Worm (Caenorhabditis elegans) whole organism, young adult: ENCODE results near the gene C50D2.1.

Experiments used
- B0261.1 ChIP-seq: sonication (generic microtip); optimal IDR thresholded peaks from 2 replicates; lab custom pipeline; 2016; ENCODE audit warnings: mild to moderate bottlenecking, missing genetic modification characterization, moderate library complexity, missing compliant biosample characterization
- B0336.3 ChIP-seq: fragments of 200-800 bp; sonication (Bioruptor generic); IDR thresholded peaks from 2 replicates; pipeline ENCODE4 v1.3.6; 2022; ENCODE audit warnings: missing genetic modification characterization, missing compliant biosample characterization
- C06A6.2 ChIP-seq: fragments of 200-800 bp; sonication (Bioruptor generic); conservative IDR thresholded peaks from 2 replicates; pipeline ENCODE4 v1.3.6; 2022; ENCODE audit warnings: missing genetic modification characterization, missing compliant biosample characterization
- F10E7.11 ChIP-seq: sonication (generic microtip); optimal IDR thresholded peaks from 2 replicates; lab custom pipeline; 2017; ENCODE audit warnings: mild to moderate bottlenecking, missing genetic modification characterization, moderate library complexity, missing compliant biosample characterization
- F37B4.10 ChIP-seq: fragments of 200-800 bp; sonication (Bioruptor generic); IDR thresholded peaks from 2 replicates; pipeline ENCODE4 v1.3.6; 2022; ENCODE audit warnings: missing genetic modification characterization, missing compliant biosample characterization
- F57C9.4 ChIP-seq: sonication (generic microtip); optimal IDR thresholded peaks from 2 replicates; lab custom pipeline; 2017; ENCODE audit warnings: mild to moderate bottlenecking, missing genetic modification characterization, missing compliant biosample characterization
- K11D2.4 ChIP-seq: fragments of 200-800 bp; sonication (Bioruptor generic); IDR thresholded peaks from 2 replicates; pipeline ENCODE4 v1.3.6; 2022; ENCODE audit warnings: missing genetic modification reagents, missing genetic modification characterization, missing compliant biosample characterization
- T07F8.4 ChIP-seq: sonication (generic microtip); optimal IDR thresholded peaks from 2 replicates; lab custom pipeline; 2016; ENCODE audit warnings: mild to moderate bottlenecking, missing genetic modification characterization, moderate library complexity, missing compliant biosample characterization
- T26A5.8 ChIP-seq: sonication (generic microtip); optimal IDR thresholded peaks from 2 replicates; lab custom pipeline; 2016; ENCODE audit warnings: missing genetic modification characterization, missing compliant biosample characterization
- Y53F4B.3 ChIP-seq: fragments of 200-800 bp; sonication (Bioruptor generic); IDR thresholded peaks from 2 replicates; pipeline ENCODE4 v1.3.6; 2022; ENCODE audit warnings: missing genetic modification reagents, missing genetic modification characterization, missing compliant biosample characterization
- Y79H2A.3 ChIP-seq: fragments of 200-800 bp; sonication (Bioruptor generic); conservative IDR thresholded peaks from 2 replicates; pipeline ENCODE4 v1.3.6; 2022; ENCODE audit warnings: missing genetic modification reagents, missing genetic modification characterization, missing compliant biosample characterization
- akir-1 ChIP-seq: fragments of 200-800 bp; sonication (Bioruptor generic); optimal IDR thresholded peaks from 2 replicates; lab custom pipeline; 2018; ENCODE audit warnings: mild to moderate bottlenecking, missing genetic modification characterization, moderate library complexity, missing compliant biosample characterization
- aptf-2 ChIP-seq: fragments of 200-800 bp; sonication (Bioruptor generic); conservative IDR thresholded peaks from 2 replicates; pipeline ENCODE4 v1.3.6; 2022; ENCODE audit warnings: missing genetic modification reagents, missing genetic modification characterization, missing compliant biosample characterization
- bed-1 ChIP-seq: fragments of 200-800 bp; sonication (Bioruptor generic); IDR thresholded peaks from 2 replicates; pipeline ENCODE4 v1.3.6; 2022; ENCODE audit warnings: missing genetic modification reagents, missing genetic modification characterization, missing compliant biosample characterization
- cebp-1 ChIP-seq, 2 experiments: fragments of 200-800 bp in 1 of 2; sonication (Bioruptor generic) in 1 of 2; sonication (generic microtip) in 1 of 2; IDR thresholded peaks in 1 of 2; optimal IDR thresholded peaks in 1 of 2; 2 replicates each; pipeline versions ENCODE4 v1.3.6 to Lab custom; 2017 to 2022; ENCODE audit warnings: missing compliant biosample characterization in 2 of 2, missing genetic modification characterization in 2 of 2, mild to moderate bottlenecking in 1 of 2, missing genetic modification reagents in 1 of 2, moderate library complexity in 1 of 2
- ceh-100 ChIP-seq: fragments of 200-800 bp; sonication (Bioruptor generic); IDR thresholded peaks from 2 replicates; pipeline ENCODE4 v1.3.6; 2022; ENCODE audit warnings: missing genetic modification reagents, missing genetic modification characterization, missing compliant biosample characterization
- ceh-27 ChIP-seq: fragments of 200-800 bp; sonication (Bioruptor generic); optimal IDR thresholded peaks from 2 replicates; lab custom pipeline; 2018; ENCODE audit warnings: mild to moderate bottlenecking, missing genetic modification characterization, moderate library complexity, missing compliant biosample characterization
- ceh-58 ChIP-seq: fragments of 200-800 bp; sonication (Bioruptor generic); IDR thresholded peaks from 2 replicates; pipeline ENCODE4 v1.3.6; 2022; ENCODE audit warnings: missing genetic modification characterization, missing compliant biosample characterization
- ceh-91 ChIP-seq: fragments of 200-800 bp; sonication (Bioruptor generic); IDR thresholded peaks from 2 replicates; pipeline ENCODE4 v1.3.6; 2022; ENCODE audit warnings: missing genetic modification reagents, missing genetic modification characterization, missing compliant biosample characterization
- die-1 ChIP-seq: sonication (generic microtip); optimal IDR thresholded peaks from 2 replicates; lab custom pipeline; 2016; ENCODE audit warnings: missing genotype, mild to moderate bottlenecking, missing genetic modification characterization, missing compliant biosample characterization
- dox-1 ChIP-seq: fragments of 200-800 bp; sonication (Bioruptor generic); IDR thresholded peaks from 2 replicates; pipeline ENCODE4 v1.3.6; 2022; ENCODE audit warnings: missing genetic modification reagents, missing genetic modification characterization, missing compliant biosample characterization
- dpl-1 ChIP-seq: fragments of 150-350 bp; optimal IDR thresholded peaks from 2 replicates; lab custom pipeline; 2014; ENCODE audit warnings: missing biosample characterization, missing genetic modification reagents, missing genetic modification characterization
- egrh-3 ChIP-seq: fragments of 200-800 bp; sonication (Bioruptor generic); IDR thresholded peaks from 2 replicates; pipeline ENCODE4 v1.3.6; 2022; ENCODE audit warnings: missing genetic modification reagents, missing genetic modification characterization, missing compliant biosample characterization
- ets-4 ChIP-seq: fragments of 200-800 bp; sonication (Bioruptor generic); optimal IDR thresholded peaks from 2 replicates; lab custom pipeline; 2018; ENCODE audit warnings: mild to moderate bottlenecking, missing genetic modification characterization, missing compliant biosample characterization
- him-1 ChIP-seq: sonication (generic microtip); optimal IDR thresholded peaks from 2 replicates; lab custom pipeline; 2016; ENCODE audit warnings: missing genotype, missing genetic modification reagents, missing genetic modification characterization, missing compliant biosample characterization
- hlh-12 ChIP-seq: sonication (generic microtip); optimal IDR thresholded peaks from 2 replicates; lab custom pipeline; 2016; ENCODE audit warnings: missing genetic modification characterization, missing compliant biosample characterization
- hmg-1.2 ChIP-seq: fragments of 200-800 bp; sonication (Bioruptor generic); IDR thresholded peaks from 2 replicates; pipeline ENCODE4 v1.3.6; 2022; ENCODE audit warnings: missing genetic modification reagents, missing genetic modification characterization, missing compliant biosample characterization
- hsf-1 ChIP-seq: fragments of 200-800 bp; sonication (Bioruptor generic); IDR thresholded peaks from 2 replicates; pipeline ENCODE4 v1.3.6; 2022; ENCODE audit warnings: missing genetic modification reagents, missing genetic modification characterization, missing compliant biosample characterization
- lin-40 ChIP-seq: sonication (generic microtip); optimal IDR thresholded peaks from 2 replicates; lab custom pipeline; 2016; ENCODE audit warnings: missing genetic modification characterization, mild to moderate bottlenecking, missing compliant biosample characterization, missing genotype, missing genetic modification reagents
- lir-1 ChIP-seq: fragments of 200-800 bp; sonication (Bioruptor generic); conservative IDR thresholded peaks from 2 replicates; pipeline ENCODE4 v1.3.6; 2022; ENCODE audit warnings: missing genetic modification reagents, missing genetic modification characterization, missing compliant biosample characterization
- madf-8 ChIP-seq: fragments of 200-800 bp; sonication (Bioruptor generic); conservative IDR thresholded peaks from 2 replicates; pipeline ENCODE4 v1.3.6; 2022; ENCODE audit warnings: missing genetic modification reagents, missing genetic modification characterization, missing compliant biosample characterization
- mcd-1 ChIP-seq: fragments of 200-800 bp; sonication (Bioruptor generic); IDR thresholded peaks from 2 replicates; pipeline ENCODE4 v1.3.6; 2022; ENCODE audit warnings: missing genetic modification reagents, missing genetic modification characterization, missing compliant biosample characterization
- mes-4 ChIP-seq: sonication (generic microtip); optimal IDR thresholded peaks from 2 replicates; lab custom pipeline; 2016; ENCODE audit warnings: missing genotype, missing genetic modification characterization, missing compliant biosample characterization
- nfya-2 ChIP-seq: fragments of 200-800 bp; sonication (Bioruptor generic); IDR thresholded peaks from 2 replicates; pipeline ENCODE4 v1.3.6; 2022; ENCODE audit warnings: missing genetic modification reagents, missing genetic modification characterization, missing compliant biosample characterization
- nhr-27 ChIP-seq: fragments of 200-800 bp; sonication (Bioruptor generic); optimal IDR thresholded peaks from 2 replicates; lab custom pipeline; 2018; ENCODE audit warnings: mild to moderate bottlenecking, missing genetic modification characterization, moderate library complexity, missing compliant biosample characterization
- nhr-80 ChIP-seq: sonication (generic microtip); optimal IDR thresholded peaks from 2 replicates; lab custom pipeline; 2016; ENCODE audit warnings: missing genetic modification characterization, missing compliant biosample characterization
- nhr-90 ChIP-seq: sonication (generic microtip); optimal IDR thresholded peaks from 2 replicates; lab custom pipeline; 2016; ENCODE audit warnings: missing genotype, mild to moderate bottlenecking, missing genetic modification characterization, missing compliant biosample characterization
- rpc-1 ChIP-seq, 2 experiments: fragments of 150-350 bp in 1 of 2; sonication (generic microtip) in 1 of 2; optimal IDR thresholded peaks; 2 replicates each; lab custom pipeline; 2014 to 2018; ENCODE audit warnings: missing biosample characterization in 1 of 2, missing genetic modification characterization in 1 of 2, missing genetic modification reagents in 1 of 2, missing genotype in 1 of 2
- sptf-2 ChIP-seq: fragments of 200-800 bp; sonication (Bioruptor generic); optimal IDR thresholded peaks from 2 replicates; lab custom pipeline; 2018; ENCODE audit warnings: mild to moderate bottlenecking, missing genetic modification characterization, missing compliant biosample characterization
- tbp1 ChIP-seq: fragments of 200-800 bp; sonication (Bioruptor generic); optimal IDR thresholded peaks from 2 replicates; lab custom pipeline; 2018; ENCODE audit warnings: mild to moderate bottlenecking, missing genetic modification characterization, missing compliant biosample characterization
- tbx-9 ChIP-seq: sonication (generic microtip); optimal IDR thresholded peaks from 2 replicates; lab custom pipeline; 2016; ENCODE audit warnings: borderline replicate concordance, missing genetic modification characterization, inconsistent platforms, missing compliant biosample characterization
- tlf-1 ChIP-seq: fragments of 200-800 bp; sonication (Bioruptor generic); optimal IDR thresholded peaks from 2 replicates; lab custom pipeline; 2018; ENCODE audit warnings: mild to moderate bottlenecking, missing genetic modification characterization, missing compliant biosample characterization
- unc-62 ChIP-seq: fragments of 150-350 bp; optimal IDR thresholded peaks from 2 replicates; lab custom pipeline; 2014; ENCODE audit warnings: missing biosample characterization, missing genetic modification reagents, missing genetic modification characterization
- zim-3 ChIP-seq: sonication (generic microtip); optimal IDR thresholded peaks from 2 replicates; lab custom pipeline; 2017; ENCODE audit warnings: mild to moderate bottlenecking, missing genetic modification characterization, moderate library complexity, missing compliant biosample characterization
- ztf-18 ChIP-seq: sonication (generic microtip); optimal IDR thresholded peaks from 2 replicates; lab custom pipeline; 2016; ENCODE audit warnings: missing genotype, mild to moderate bottlenecking, missing genetic modification characterization, missing compliant biosample characterization
- ztf-22 ChIP-seq: fragments of 200-800 bp; sonication (Bioruptor generic); optimal IDR thresholded peaks from 2 replicates; lab custom pipeline; 2018; ENCODE audit warnings: mild to moderate bottlenecking, missing genetic modification characterization, moderate library complexity, missing compliant biosample characterization
- ztf-3 ChIP-seq: fragments of 200-800 bp; sonication (Bioruptor generic); optimal IDR thresholded peaks from 2 replicates; lab custom pipeline; 2018; ENCODE audit warnings: mild to moderate bottlenecking, missing genetic modification characterization, missing compliant biosample characterization

Gene C50D2.1

DNA sequence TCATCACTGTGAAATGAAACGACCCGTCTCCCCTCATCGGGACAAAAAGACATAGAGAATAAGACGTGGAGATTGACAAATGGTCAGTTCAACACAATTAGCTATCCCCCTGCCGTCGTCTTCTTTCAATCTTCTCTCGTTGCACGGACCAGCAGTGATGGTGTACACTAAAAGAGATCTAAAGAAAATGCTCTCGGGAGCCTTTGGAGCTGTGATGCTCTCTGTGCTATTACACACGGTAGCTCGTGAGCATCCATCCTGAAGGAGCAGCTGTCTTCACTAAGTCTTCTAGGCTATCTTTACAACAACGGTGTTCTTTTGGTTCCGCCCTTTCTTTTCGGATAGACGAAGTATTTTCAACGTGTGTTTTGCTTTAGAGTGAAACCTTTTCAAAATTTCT lies 49.9 kb downstream of the C50D2.1 start:
- TF ChIP-seq F10E7.11 (tag; lab: Kevin White, UChicago) = no peak
- no peak for TF ChIP-seq nfya-2 (GFP tag; lab: Robert Waterston, UW)
- TF ChIP-seq ztf-3 (GFP tag; lab: Kevin White, UChicago) = no peak
- TF ChIP-seq sptf-2 (GFP tag; lab: Kevin White, UChicago) = no peak
- TF ChIP-seq zim-3 (tag; lab: Kevin White, UChicago) = no peak
- no peak for TF ChIP-seq C06A6.2
- no peak for TF ChIP-seq F37B4.10 (GFP tag; lab: Robert Waterston, UW)
- TF ChIP-seq B0261.1 (tag; lab: Kevin White, UChicago) = no peak
- no peak for TF ChIP-seq him-1
- TF ChIP-seq dox-1 (GFP tag; lab: Robert Waterston, UW) = no peak
- no peak for TF ChIP-seq K11D2.4 (GFP tag; lab: Robert Waterston, UW)
- no peak for TF ChIP-seq hlh-12 (tag; lab: Kevin White, UChicago)
- TF ChIP-seq ztf-22 (GFP tag; lab: Kevin White, UChicago) = no peak
- TF ChIP-seq cebp-1 (GFP tag; IDR thresholded peaks at IDR 0.05; lab: Robert Waterston, UW) = no peak
- TF ChIP-seq cebp-1 (tag; optimal IDR thresholded peaks at IDR 0.05; lab: Kevin White, UChicago) = no peak
- TF ChIP-seq nhr-27 (tag; lab: Kevin White, UChicago) = no peak
- no peak for TF ChIP-seq hsf-1
- no peak for TF ChIP-seq mes-4 (tag; lab: Kevin White, UChicago)
- TF ChIP-seq B0336.3 (GFP tag; lab: Robert Waterston, UW) = no peak
- no peak for TF ChIP-seq T26A5.8 (tag; lab: Kevin White, UChicago)

DNA sequence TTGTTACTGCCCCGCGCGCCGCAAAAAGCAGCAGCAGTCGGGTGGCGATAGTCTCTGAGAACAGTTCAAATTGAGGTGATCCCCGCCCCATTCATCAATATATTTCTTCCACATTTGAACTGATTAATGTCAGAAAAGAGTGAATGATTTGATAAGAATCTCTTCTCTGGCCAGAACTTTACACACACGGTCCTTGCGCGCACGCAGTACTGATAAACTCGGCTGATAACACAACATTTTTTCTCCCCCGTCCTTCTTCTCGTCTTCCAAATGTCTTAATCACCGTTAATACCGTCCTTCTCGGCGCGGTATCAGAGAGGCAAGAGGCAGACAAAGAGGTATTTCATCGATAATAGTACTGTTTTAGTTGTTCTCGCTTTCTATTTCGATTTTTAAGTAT lies 50.8 kb downstream of the C50D2.1 start, which contains the start of gene etr-1:
Gene etr-1, plus strand, starts transcription at position 193 of the 400 bp plus-strand sequence.
- TF ChIP-seq ceh-91 (GFP tag; lab: Robert Waterston, UW) = no peak
- no peak for TF ChIP-seq die-1 (tag; lab: Kevin White, UChicago)
- no peak for TF ChIP-seq dpl-1
- no peak for TF ChIP-seq ceh-100 (GFP tag; lab: Robert Waterston, UW)
- no peak for TF ChIP-seq sptf-2 (GFP tag; lab: Kevin White, UChicago)
- no peak for TF ChIP-seq Y53F4B.3 (GFP tag; lab: Robert Waterston, UW)
- peak; percentile 60 for TF ChIP-seq nhr-90
- no peak for TF ChIP-seq F57C9.4 (tag; lab: Kevin White, UChicago)
- TF ChIP-seq nhr-80 = peak; percentile 99
- TF ChIP-seq mcd-1 (GFP tag; lab: Robert Waterston, UW) = peak; percentile 25; the same call in 1 of the 2 replicates
- TF ChIP-seq lin-40 (tag; lab: Kevin White, UChicago) = peak; percentile 19
- TF ChIP-seq madf-8 = no peak
- peak; percentile 83 for TF ChIP-seq dox-1 (GFP tag; lab: Robert Waterston, UW)
- TF ChIP-seq bed-1 (GFP tag; lab: Robert Waterston, UW) = no peak
- TF ChIP-seq lir-1 (GFP tag; lab: Robert Waterston, UW) = no peak
- TF ChIP-seq rpc-1 (optimal IDR thresholded peaks at IDR 0.05; lab: Kevin White, UChicago) = no peak
- TF ChIP-seq rpc-1 (tag; optimal IDR thresholded peaks at IDR 0.05; lab: Kevin White, UChicago) = no peak
- TF ChIP-seq hmg-1.2 = 0 out of 2 replicates have a peak, but pooled peaks have one; percentile 7
- no peak for TF ChIP-seq Y79H2A.3 (GFP tag; lab: Robert Waterston, UW)
- TF ChIP-seq tbx-9 (tag; lab: Kevin White, UChicago) = no peak
- TF ChIP-seq tlf-1 (GFP tag; lab: Kevin White, UChicago) = no peak
- no peak for TF ChIP-seq akir-1
- no peak for TF ChIP-seq egrh-3 (GFP tag; lab: Robert Waterston, UW)
- peak; percentile 9 for TF ChIP-seq tbp1 (GFP tag; lab: Kevin White, UChicago)
- peak; percentile 83 for TF ChIP-seq ets-4 (GFP tag; lab: Kevin White, UChicago)
- no peak for TF ChIP-seq T07F8.4 (tag; lab: Kevin White, UChicago)
- TF ChIP-seq ztf-18 (tag; lab: Kevin White, UChicago) = no peak
- no peak for TF ChIP-seq ceh-27
- TF ChIP-seq B0336.3 (GFP tag; lab: Robert Waterston, UW) = no peak
- no peak for TF ChIP-seq him-1
- no peak for TF ChIP-seq aptf-2 (GFP tag; lab: Robert Waterston, UW)
- TF ChIP-seq ceh-58 = no peak
- TF ChIP-seq cebp-1 (GFP tag; IDR thresholded peaks at IDR 0.05; lab: Robert Waterston, UW) = no peak
- TF ChIP-seq cebp-1 (tag; optimal IDR thresholded peaks at IDR 0.05; lab: Kevin White, UChicago) = peak; percentile 31
- no peak for TF ChIP-seq unc-62 (GFP tag; lab: Kevin White, UChicago)
